Fruit fly (Drosophila melanogaster): Measurements from ENCODE around the gene Art3.

Gene Art3

DNA sequence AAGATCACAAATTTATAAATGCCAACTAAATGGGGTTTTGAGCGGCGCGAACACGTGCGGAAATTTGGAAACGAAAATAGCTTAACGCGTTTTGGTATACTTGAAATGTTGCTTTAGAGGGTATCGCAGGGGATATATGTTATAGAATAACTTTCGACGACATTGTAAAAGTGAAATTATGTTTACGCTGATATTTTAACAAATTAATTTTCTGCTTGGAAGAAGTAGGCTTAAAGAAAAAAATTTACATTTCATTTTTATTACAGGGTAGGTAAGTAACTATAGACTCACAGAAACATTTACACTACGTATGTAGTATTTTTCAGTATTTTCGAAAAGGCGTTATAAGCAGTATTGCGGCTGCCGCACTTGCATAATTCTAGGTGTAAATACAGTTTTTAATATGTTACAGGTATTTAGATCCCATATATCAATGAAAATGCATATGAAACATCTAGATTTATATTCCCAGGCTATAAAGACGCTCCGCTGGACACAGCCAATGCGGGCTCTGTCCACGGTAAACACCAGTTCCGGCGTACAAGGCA, at the start of gene Art3, which contains the start of gene mRpS10:
Gene Art3 (minus strand): TSS at position 80 of the 548 bp plus-strand sequence.
Gene mRpS10 (plus strand): TSS at position 337 of the 548 bp plus-strand sequence.
- TF ChIP-seq CG5204 (GFP tag; optimal IDR thresholded peaks at IDR 0.05) (peak; percentile 100), pad (GFP tag; optimal IDR thresholded peaks at IDR 0.05) (peak; percentile 96), bab1 (GFP tag; optimal IDR thresholded peaks at IDR 0.05) (peak; percentile 100), CG14711 (tag; optimal IDR thresholded peaks at IDR 0.05) (peak; percentile 99), CG33017 (tag; optimal IDR thresholded peaks at IDR 0.05) (peak; percentile 100), CG12768 (GFP tag; optimal IDR thresholded peaks at IDR 0.05) (peak; percentile 100), CG11617 (GFP tag; optimal IDR thresholded peaks at IDR 0.05) (peak; percentile 99), CG1620 (GFP tag; optimal IDR thresholded peaks at IDR 0.05) (peak; percentile 99), CG7101 (tag; optimal IDR thresholded peaks at IDR 0.05) (peak; percentile 100), kay (GFP tag; ENCODE audit: borderline replicate concordance) (no peak), CG7045 (GFP tag; optimal IDR thresholded peaks at IDR 0.05) (peak; percentile 100), Crg-1 (GFP tag; optimal IDR thresholded peaks at IDR 0.05) (peak; percentile 99), Mnt (GFP tag; optimal IDR thresholded peaks at IDR 0.05) (peak; percentile 99), toe (GFP tag; optimal IDR thresholded peaks at IDR 0.05) (peak; percentile 100), Hr96 (GFP tag; optimal IDR thresholded peaks at IDR 0.05) (no peak), Clk (GFP tag; optimal IDR thresholded peaks at IDR 0.05) (peak; percentile 99), ovo (GFP tag; optimal IDR thresholded peaks at IDR 0.05) (peak; percentile 98), cic (GFP tag; optimal IDR thresholded peaks at IDR 0.05) (peak; percentile 89), tj (GFP tag; optimal IDR thresholded peaks at IDR 0.05) (peak; percentile 94), cnc (optimal IDR thresholded peaks at IDR 0.05) (no peak)

DNA sequence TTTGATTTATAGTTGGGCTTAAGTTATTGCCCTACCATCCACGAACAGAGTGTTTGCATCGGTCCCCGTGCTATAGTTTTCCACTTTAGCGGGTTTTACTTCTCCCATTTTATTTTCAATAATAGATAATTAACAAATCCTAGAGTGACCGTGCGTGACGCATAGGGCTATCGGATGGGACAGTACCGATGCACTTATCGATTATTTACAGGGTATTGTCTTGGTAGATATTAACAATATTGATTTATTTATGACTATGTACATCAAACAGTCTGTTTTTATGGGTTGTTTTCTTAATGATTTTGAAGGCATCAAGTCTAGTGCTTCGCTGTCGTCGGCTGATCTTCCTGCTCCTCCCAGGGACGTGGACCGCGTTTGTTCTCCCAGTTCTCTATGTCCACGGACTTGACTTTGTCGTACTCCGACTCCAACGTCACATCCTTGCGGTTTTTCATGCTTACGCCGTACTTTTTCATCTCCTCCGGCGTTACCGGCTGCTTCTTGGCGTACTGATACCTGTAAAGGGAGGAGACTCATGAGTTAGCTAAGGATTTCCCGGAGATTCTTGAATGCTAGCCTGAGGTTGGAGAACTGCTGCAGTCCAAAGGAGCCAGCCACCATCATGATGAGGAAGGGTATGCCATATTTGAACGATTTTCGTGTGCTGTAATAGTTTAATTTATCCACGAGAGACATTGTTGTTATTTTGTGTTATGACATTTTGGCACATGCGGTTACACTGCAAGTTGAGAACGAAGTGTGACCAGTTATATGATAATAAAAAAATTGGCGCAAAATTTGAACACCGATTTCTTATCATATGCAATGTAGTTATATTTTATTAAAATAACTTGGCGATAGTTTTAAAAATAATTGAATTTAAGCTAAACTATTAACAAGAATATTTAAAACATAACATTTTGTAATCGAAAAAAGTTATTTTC, 49.0 kb upstream of the Art3 start, which contains the start of the genes MRG15 and Tm1:
Gene MRG15 (minus strand): TSS at position 184 of the 944 bp plus-strand sequence.
Gene Tm1 (plus strand): TSS at position 295 of the 944 bp plus-strand sequence.
- TF ChIP-seq ovo (GFP tag; optimal IDR thresholded peaks at IDR 0.05) (no peak), tj (GFP tag; optimal IDR thresholded peaks at IDR 0.05) (peak; percentile 22), CG11617 (GFP tag; optimal IDR thresholded peaks at IDR 0.05) (peak; percentile 7), pad (GFP tag; optimal IDR thresholded peaks at IDR 0.05) (no peak), CG33017 (tag; optimal IDR thresholded peaks at IDR 0.05) (no peak), CG14711 (tag; optimal IDR thresholded peaks at IDR 0.05) (peak; percentile 15), Mnt (GFP tag; optimal IDR thresholded peaks at IDR 0.05) (peak; percentile 69)

DNA sequence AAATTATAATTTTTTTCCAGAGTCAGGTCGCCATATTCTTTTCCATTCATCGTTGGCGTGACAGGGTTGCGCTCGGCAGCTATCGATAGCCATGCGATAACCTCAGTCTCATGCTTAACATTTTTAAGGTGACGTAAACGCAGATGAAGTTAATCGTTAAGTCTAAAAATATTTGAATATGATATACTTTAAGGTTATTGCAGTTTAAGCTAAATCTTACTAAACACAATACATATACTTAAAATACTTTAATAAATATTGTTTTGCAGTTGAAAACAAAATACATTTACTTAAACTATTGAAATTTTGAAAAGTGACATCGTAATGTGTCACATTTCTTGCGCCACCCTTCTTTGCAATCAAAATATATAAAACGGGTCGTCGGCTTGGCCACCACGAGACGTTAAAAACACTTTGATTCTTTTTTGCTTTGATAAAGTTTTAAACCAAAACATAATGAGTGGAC, 46.0 kb upstream of the Art3 start, which contains the start of the genes Cp190 and CG4338:
Gene Cp190 (minus strand): TSS at position 84 of the 466 bp plus-strand sequence.
Gene CG4338 (plus strand): TSS at position 365 of the 466 bp plus-strand sequence.
- TF ChIP-seq CG5204 (GFP tag; optimal IDR thresholded peaks at IDR 0.05) (no peak), CG14711 (tag; optimal IDR thresholded peaks at IDR 0.05) (peak; percentile 97), CG7045 (GFP tag; optimal IDR thresholded peaks at IDR 0.05) (peak; percentile 98), tj (GFP tag; optimal IDR thresholded peaks at IDR 0.05) (peak; percentile 88), CG7101 (tag; optimal IDR thresholded peaks at IDR 0.05) (peak; percentile 99), bab1 (GFP tag; optimal IDR thresholded peaks at IDR 0.05) (peak; percentile 98), Hr96 (GFP tag; optimal IDR thresholded peaks at IDR 0.05) (peak; percentile 94), pad (GFP tag; optimal IDR thresholded peaks at IDR 0.05) (peak; percentile 90), CG1620 (GFP tag; optimal IDR thresholded peaks at IDR 0.05) (peak; percentile 96), cnc (optimal IDR thresholded peaks at IDR 0.05) (no peak), Mnt (GFP tag; optimal IDR thresholded peaks at IDR 0.05) (peak; percentile 96), Clk (GFP tag; optimal IDR thresholded peaks at IDR 0.05) (peak; percentile 94), CG12768 (GFP tag; optimal IDR thresholded peaks at IDR 0.05) (peak; percentile 98), toe (GFP tag; optimal IDR thresholded peaks at IDR 0.05) (peak; percentile 98), ovo (GFP tag; optimal IDR thresholded peaks at IDR 0.05) (peak; percentile 91), kay (GFP tag; ENCODE audit: borderline replicate concordance) (no peak), CG33017 (tag; optimal IDR thresholded peaks at IDR 0.05) (peak; percentile 98), CG11617 (GFP tag; optimal IDR thresholded peaks at IDR 0.05) (peak; percentile 98), Crg-1 (GFP tag; optimal IDR thresholded peaks at IDR 0.05) (peak; percentile 95), cic (GFP tag; optimal IDR thresholded peaks at IDR 0.05) (peak; percentile 77)

DNA sequence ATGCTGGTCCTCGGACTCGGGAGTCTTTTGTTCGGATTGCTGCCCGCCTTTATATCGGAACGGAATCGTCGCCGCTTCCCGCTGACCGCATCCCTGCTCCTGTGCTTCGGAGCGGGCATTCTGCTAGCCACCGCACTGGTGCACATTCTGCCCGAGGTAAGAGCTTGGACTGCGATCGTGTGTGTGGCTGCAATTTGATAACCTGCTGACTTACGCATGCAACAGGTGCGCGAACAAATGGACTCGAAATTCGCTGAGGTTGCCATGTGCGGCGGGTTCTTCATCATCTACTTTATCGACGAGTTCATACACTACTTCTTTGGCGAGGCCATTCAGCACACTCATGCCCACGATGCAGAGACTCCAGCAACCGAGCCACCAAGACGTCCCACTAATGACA, 39.6 kb upstream of the Art3 start:
- TF ChIP-seq CG14711 (tag; optimal IDR thresholded peaks at IDR 0.05) (no peak), tj (GFP tag; optimal IDR thresholded peaks at IDR 0.05) (peak; percentile 90)

DNA sequence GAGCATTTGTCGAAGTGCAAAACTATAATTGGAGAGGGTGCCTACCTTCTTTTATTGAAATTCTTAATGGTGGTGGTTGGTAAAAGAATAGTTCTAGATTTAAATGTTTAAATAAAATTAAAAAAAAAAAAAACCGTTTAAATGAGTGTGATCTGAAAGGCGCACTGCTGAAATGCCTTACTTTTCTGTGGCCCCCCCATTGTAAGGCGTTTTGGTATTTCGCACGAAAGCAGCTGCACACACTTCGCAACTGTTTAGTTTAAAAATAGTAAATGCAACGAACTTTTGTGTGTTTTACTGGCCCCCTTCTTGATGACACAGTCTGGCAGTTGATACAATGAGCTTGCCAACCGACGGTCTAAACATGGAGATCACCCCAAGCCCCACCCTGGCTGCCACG, 39.2 kb upstream of the Art3 start, which contains the start of the genes CG14864 and Zip88E:
Gene CG14864 (minus strand): TSS at position 113 of the 400 bp plus-strand sequence.
Gene Zip88E (plus strand): TSS at position 237 of the 400 bp plus-strand sequence.
- TF ChIP-seq ovo (GFP tag; optimal IDR thresholded peaks at IDR 0.05) (no peak), Crg-1 (GFP tag; optimal IDR thresholded peaks at IDR 0.05) (no peak), bab1 (GFP tag; optimal IDR thresholded peaks at IDR 0.05) (peak; percentile 16), CG12768 (GFP tag; optimal IDR thresholded peaks at IDR 0.05) (no peak)

Measured in whole organism, adult.